Fruit fly (Drosophila melanogaster) whole organism, pupa: ENCODE measurements around the gene Alg11.
A peak's percentile ranks its signal among the peaks of the same experiment; 100 is the strongest.

Experiments used
- CG10348 ChIP-seq: fragments of 200-800 bp; sonication (Bioruptor generic); IDR thresholded peaks from 2 replicates; pipeline ENCODE4 v1.3.6; 2022; ENCODE audit warnings: missing biosample characterization, missing genetic modification characterization
- CG12605 ChIP-seq: fragments of 200-800 bp; sonication (Bioruptor generic); IDR thresholded peaks from 2 replicates; pipeline ENCODE4 v1.3.6; 2022; ENCODE audit warnings: missing biosample characterization, missing genetic modification characterization
- CG13204 ChIP-seq: fragments of 200-800 bp; sonication (Bioruptor generic); optimal IDR thresholded peaks from 2 replicates; lab custom pipeline; 2018; ENCODE audit warnings: missing biosample characterization, mild to moderate bottlenecking, missing genetic modification characterization, moderate library complexity
- CG14655 ChIP-seq: fragments of 200-800 bp; sonication (Bioruptor generic); optimal IDR thresholded peaks from 3 replicates; lab custom pipeline; 2017; ENCODE audit warnings: mild to moderate bottlenecking, missing biosample characterization, missing genetic modification reagents, missing genetic modification characterization
- CG15710 ChIP-seq: fragments of 200-800 bp; sonication (Bioruptor generic); optimal IDR thresholded peaks from 2 replicates; lab custom pipeline; 2018; ENCODE audit warnings: missing biosample characterization, mild to moderate bottlenecking, missing genetic modification characterization, moderate library complexity
- CG17806 ChIP-seq: fragments of 200-800 bp; sonication (Bioruptor generic); optimal IDR thresholded peaks from 2 replicates; lab custom pipeline; 2018; ENCODE audit warnings: missing biosample characterization, mild to moderate bottlenecking, missing genetic modification characterization, moderate library complexity
- CG32121 ChIP-seq: fragments of 200-800 bp; sonication (Bioruptor generic); IDR thresholded peaks from 2 replicates; pipeline ENCODE4 v1.3.6; 2022; ENCODE audit warnings: missing biosample characterization, missing genetic modification characterization
- CG34367 ChIP-seq: fragments of 200-800 bp; sonication (Bioruptor generic); optimal IDR thresholded peaks from 2 replicates; lab custom pipeline; 2018; ENCODE audit warnings: missing biosample characterization, mild to moderate bottlenecking, missing genetic modification characterization
- CG4496 ChIP-seq: fragments of 200-800 bp; sonication (Bioruptor generic); IDR thresholded peaks from 3 replicates; pipeline ENCODE4 v1.3.6; 2022; ENCODE audit warnings: missing biosample characterization, missing genetic modification characterization
- CG8159 ChIP-seq: fragments of 200-800 bp; sonication (Bioruptor generic); optimal IDR thresholded peaks from 3 replicates; lab custom pipeline; 2018; ENCODE audit warnings: missing biosample characterization, mild to moderate bottlenecking, missing genetic modification characterization, moderate library complexity
- CG9948 ChIP-seq: fragments of 200-800 bp; sonication (Bioruptor generic); optimal IDR thresholded peaks from 2 replicates; lab custom pipeline; 2018; ENCODE audit warnings: missing biosample characterization, mild to moderate bottlenecking, missing genetic modification characterization, moderate library complexity
- D1 ChIP-seq: fragments of 200-800 bp; sonication (Bioruptor generic); optimal IDR thresholded peaks from 2 replicates; lab custom pipeline; 2018; ENCODE audit warnings: missing biosample characterization, mild to moderate bottlenecking, missing genetic modification characterization, moderate library complexity
- EcR ChIP-seq: fragments of 200-800 bp; sonication (Bioruptor generic); optimal IDR thresholded peaks from 3 replicates; lab custom pipeline; 2019; ENCODE audit warnings: missing biosample characterization, missing genetic modification characterization, mild to moderate bottlenecking, moderate library complexity, missing genetic modification reagents
- Ets98B ChIP-seq: fragments of 200-800 bp; sonication (Bioruptor generic); IDR thresholded peaks from 2 replicates; pipeline ENCODE4 v1.3.6; 2022; ENCODE audit warnings: missing biosample characterization, missing genetic modification characterization
- Pif1A ChIP-seq: fragments of 200-800 bp; sonication (Bioruptor generic); optimal IDR thresholded peaks from 3 replicates; lab custom pipeline; 2016; ENCODE audit warnings: missing biosample characterization, missing genetic modification characterization
- Pif1B ChIP-seq: fragments of 200-800 bp; sonication (Bioruptor generic); optimal IDR thresholded peaks from 3 replicates; lab custom pipeline; 2016; ENCODE audit warnings: missing biosample characterization, missing genetic modification characterization
- Snoo ChIP-seq: fragments of 200-800 bp; sonication (Bioruptor generic); optimal IDR thresholded peaks from 3 replicates; lab custom pipeline; 2017; ENCODE audit warnings: missing biosample characterization, mild to moderate bottlenecking, missing genetic modification characterization, inconsistent platforms
- fd96Ca ChIP-seq: fragments of 200-800 bp; sonication (Bioruptor generic); IDR thresholded peaks from 3 replicates; pipeline ENCODE4 v1.3.6; 2022; ENCODE audit warnings: missing biosample characterization, missing genetic modification characterization
- gl ChIP-seq: fragments of 200-800 bp; sonication (Bioruptor generic); optimal IDR thresholded peaks from 2 replicates; lab custom pipeline; 2018; ENCODE audit warnings: missing biosample characterization, mild to moderate bottlenecking, missing genetic modification characterization
- rn ChIP-seq: fragments of 200-800 bp; sonication (Bioruptor generic); IDR thresholded peaks from 2 replicates; pipeline ENCODE4 v1.3.6; 2022; ENCODE audit warnings: missing biosample characterization, missing genetic modification characterization

Alg11 gene

DNA sequence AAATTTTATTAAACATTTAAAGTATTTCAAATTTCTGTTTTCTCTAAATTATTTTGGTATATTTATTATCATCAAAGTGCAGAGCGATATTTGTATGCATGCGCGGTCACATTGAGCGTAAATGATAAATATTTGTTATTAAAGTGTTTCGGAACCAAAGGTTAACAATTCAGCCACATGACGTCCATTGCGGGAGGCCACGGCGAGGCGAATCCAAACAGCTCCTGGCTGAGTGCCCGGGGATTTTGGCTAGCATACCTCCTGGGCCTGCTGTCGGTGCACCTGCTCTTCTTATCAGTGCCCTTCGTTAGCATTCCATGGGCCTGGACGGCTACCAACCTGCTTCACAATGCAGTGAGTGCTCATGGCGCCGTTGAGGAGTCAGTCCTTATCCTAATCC, 9.6 kb downstream of the Alg11 start, which contains the start of gene ORMDL:
Gene ORMDL, plus strand, starts transcription at position 98 of the 400 bp plus-strand sequence.
- TF ChIP-seq CG8159 (tag; lab: Kevin White, UChicago) (no peak), CG13204 (GFP tag; lab: Kevin White, UChicago) (no peak), Ets98B (GFP tag; lab: Robert Waterston, UW) (no peak), CG10348 (GFP tag; lab: Robert Waterston, UW) (no peak), CG15710 (tag; lab: Kevin White, UChicago) (no peak), CG17806 (tag; lab: Kevin White, UChicago) (no peak), CG9948 (tag; lab: Kevin White, UChicago) (no peak), D1 (tag; lab: Kevin White, UChicago) (no peak)

DNA sequence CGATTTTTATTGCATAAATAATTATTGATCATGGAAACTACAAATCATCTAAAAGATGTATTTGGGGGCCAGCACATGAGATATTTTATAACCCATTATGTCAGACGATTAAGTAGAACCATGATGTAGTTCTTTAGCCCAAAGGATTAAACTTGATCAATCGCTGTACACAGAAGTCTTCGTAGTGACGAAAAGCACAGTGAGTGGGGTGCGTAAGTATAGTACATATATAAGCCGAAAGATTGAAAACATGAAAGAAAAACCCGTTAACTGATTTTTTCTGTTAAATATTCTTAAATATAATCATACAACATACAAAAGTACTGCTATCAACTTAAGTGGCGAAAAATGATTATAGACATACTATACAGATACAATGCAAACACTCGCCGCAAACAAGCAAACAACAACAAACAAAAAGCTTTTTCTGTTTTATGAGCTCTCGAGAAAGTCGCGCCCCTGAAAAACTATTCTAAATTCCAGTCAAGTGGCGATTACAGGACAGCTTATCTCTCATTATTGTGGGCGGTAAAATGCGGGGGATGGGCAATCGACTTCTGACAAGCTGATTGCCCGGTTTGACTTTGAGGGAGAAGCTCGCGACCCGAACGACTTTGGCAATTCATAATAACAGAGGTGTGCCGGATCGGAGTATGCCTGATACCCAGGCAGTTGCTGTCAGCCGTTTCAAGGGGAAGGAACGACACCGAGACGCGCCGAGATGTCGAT, 10.8 kb downstream of the Alg11 start, which contains the start of gene CG32444:
Gene CG32444, plus strand, starts transcription at position 683 of the 729 bp plus-strand sequence.
- TF ChIP-seq CG14655, result no peak
- TF ChIP-seq CG32121 (GFP tag; lab: Robert Waterston, UW), result no peak

DNA sequence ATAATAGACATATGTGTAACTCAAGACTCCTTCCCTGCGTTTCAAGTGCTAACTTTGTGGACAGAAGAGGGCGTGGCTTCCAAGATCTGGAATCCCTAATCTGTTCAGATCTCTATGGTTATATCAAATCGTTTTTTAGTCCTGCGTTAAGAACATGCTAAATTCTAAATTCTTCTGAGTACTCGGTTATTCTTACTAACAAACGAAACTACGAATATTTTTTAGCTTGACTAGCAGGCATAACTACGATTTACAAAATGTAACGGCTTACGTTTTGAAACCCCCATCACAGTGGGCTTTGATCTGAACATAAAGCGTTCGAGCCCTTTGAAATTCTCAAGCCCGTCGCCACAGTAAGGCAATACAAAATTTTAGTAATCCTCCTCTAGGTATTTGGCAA, 13.5 kb downstream of the Alg11 start, which contains the start of gene CG32445:
Gene CG32445, plus strand, starts transcription at position 301 of the 400 bp plus-strand sequence.
- TF ChIP-seq CG34367 (tag; lab: Kevin White, UChicago) (no peak), CG17806 (tag; lab: Kevin White, UChicago) (no peak), EcR (no peak)

DNA sequence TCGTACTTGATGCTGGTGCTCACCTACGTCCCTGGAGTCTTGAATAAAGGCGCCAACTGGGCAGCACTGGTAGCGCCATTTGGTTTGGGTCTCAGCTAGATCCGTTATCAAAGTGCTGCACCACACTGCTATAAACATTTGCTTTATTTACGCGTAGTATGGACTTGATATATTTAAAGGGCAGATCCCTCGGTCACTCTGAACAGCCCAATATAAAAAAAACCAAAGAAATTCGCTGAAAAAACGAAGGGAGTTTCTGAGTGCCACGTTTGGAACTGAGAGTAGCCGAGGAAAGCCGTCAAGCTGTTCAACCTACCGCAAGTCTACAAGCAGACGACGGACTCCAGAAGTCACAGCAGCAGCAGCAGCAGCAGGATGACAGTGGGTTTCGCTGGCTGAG, 15.2 kb downstream of the Alg11 start, which contains the start of gene Atox1:
Gene Atox1, plus strand, starts transcription at position 181 of the 400 bp plus-strand sequence.
- TF ChIP-seq CG17806 (tag; lab: Kevin White, UChicago) (peak; percentile 16), CG34367 (tag; lab: Kevin White, UChicago) (peak; percentile 14), CG4496 (GFP tag; lab: Robert Waterston, UW) (peak; percentile 64; the same call in 2 of the 3 replicates), Ets98B (GFP tag; lab: Robert Waterston, UW) (no peak), CG15710 (tag; lab: Kevin White, UChicago) (peak; percentile 17), CG12605 (GFP tag; lab: Robert Waterston, UW) (peak; percentile 51; the same call in 1 of the 2 replicates), EcR (peak; percentile 58), CG32121 (GFP tag; lab: Robert Waterston, UW) (no peak; the same call in 1 of the 2 replicates), CG8159 (tag; lab: Kevin White, UChicago) (peak; percentile 17), gl (tag; lab: Kevin White, UChicago) (peak; percentile 37), CG13204 (GFP tag; lab: Kevin White, UChicago) (no peak), Snoo (tag; lab: Kevin White, UChicago) (peak; percentile 7), fd96Ca (peak; percentile 29; the same call in 1 of the 3 replicates)

DNA sequence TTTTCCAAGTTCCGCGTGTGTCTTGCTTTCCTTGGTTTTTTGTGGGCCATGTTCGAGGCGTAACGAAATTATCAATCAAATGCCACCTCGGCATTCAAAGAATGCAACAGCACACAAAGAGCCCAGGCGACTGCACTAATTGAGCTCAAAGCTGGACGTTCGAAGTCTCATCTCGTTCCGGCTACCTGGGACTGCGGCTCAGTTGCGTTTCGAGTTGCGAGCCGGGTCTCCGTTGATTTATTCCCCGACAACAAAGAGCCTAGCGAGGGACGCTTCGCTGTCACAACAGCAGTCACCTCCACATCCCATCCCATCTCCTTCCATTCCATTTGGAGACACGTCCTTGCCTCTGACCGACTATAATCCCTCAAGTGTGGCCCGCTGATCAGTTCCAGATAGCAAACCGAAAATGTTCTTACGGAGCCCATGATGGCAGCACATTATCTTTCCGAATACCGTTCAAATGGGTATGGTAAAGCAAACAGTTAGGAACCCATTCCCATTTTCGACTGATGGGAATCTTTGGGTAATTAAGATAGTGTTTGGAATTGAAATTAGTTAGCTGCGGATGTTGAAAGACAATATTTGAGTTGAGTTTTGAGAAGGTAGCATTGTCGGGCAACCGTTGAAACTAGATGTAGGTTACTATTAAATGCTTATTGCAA, 17.4 kb downstream of the Alg11 start:
- TF ChIP-seq CG8159 (tag; lab: Kevin White, UChicago), result no peak
- TF ChIP-seq Snoo (tag; lab: Kevin White, UChicago), result no peak
- no peak for TF ChIP-seq CG10348 (GFP tag; lab: Robert Waterston, UW)

DNA sequence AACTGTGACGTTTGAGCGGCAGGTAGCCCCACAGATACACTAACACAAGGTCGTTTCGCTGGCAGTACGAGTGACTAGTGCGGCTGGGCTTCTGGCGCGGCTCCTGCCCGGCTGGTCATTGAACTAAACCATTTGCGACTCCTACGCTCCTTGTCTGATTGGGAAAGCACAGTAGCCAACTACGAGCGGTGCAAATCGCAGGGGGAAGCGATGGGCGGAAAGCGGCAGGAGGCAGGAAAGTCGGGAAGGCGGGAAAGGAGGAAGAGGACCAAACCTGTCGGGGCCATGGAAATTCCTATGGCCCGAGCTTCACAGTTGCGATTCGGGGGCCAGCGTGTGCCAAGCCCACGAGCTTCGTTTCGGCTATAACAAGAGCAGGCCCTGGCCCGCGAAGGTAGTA, 18.6 kb downstream of the Alg11 start:
- TF ChIP-seq CG9948 (tag; lab: Kevin White, UChicago), result no peak
- TF ChIP-seq rn, result no peak
- TF ChIP-seq CG17806 (tag; lab: Kevin White, UChicago), result no peak
- TF ChIP-seq CG10348 (GFP tag; lab: Robert Waterston, UW), result no peak
- no peak for TF ChIP-seq CG32121 (GFP tag; lab: Robert Waterston, UW)
- TF ChIP-seq gl (tag; lab: Kevin White, UChicago), result no peak
- TF ChIP-seq CG8159 (tag; lab: Kevin White, UChicago), result no peak
- no peak for TF ChIP-seq CG15710 (tag; lab: Kevin White, UChicago)
- TF ChIP-seq fd96Ca, result no peak
- peak; percentile 91 for TF ChIP-seq EcR
- no peak for TF ChIP-seq Pif1B (GFP tag; lab: Kevin White, UChicago)
- peak; percentile 41; the same call in 2 of the 3 replicates for TF ChIP-seq CG4496 (GFP tag; lab: Robert Waterston, UW)
- TF ChIP-seq CG34367 (tag; lab: Kevin White, UChicago), result no peak
- TF ChIP-seq Pif1A (GFP tag; lab: Kevin White, UChicago), result no peak
- no peak for TF ChIP-seq Ets98B (GFP tag; lab: Robert Waterston, UW)
- no peak for TF ChIP-seq CG14655
- TF ChIP-seq CG13204 (GFP tag; lab: Kevin White, UChicago), result peak; percentile 69
- no peak for TF ChIP-seq CG12605 (GFP tag; lab: Robert Waterston, UW)
- TF ChIP-seq Snoo (tag; lab: Kevin White, UChicago), result no peak
